Worm (Caenorhabditis elegans) whole organism, L1 larva: ENCODE data around the gene F19B2.6.

Experiments
- lin-15B ChIP-seq: fragments of 150-350 bp; sonication (generic microtip); optimal IDR thresholded peaks from 3 replicates; lab custom pipeline; 2014; ENCODE audit warnings: missing biosample characterization, missing genetic modification characterization
- ztf-11 ChIP-seq, 2 experiments: sonication (generic microtip); optimal IDR thresholded peaks; 2 replicates each; lab custom pipeline; 2016 to 2017; ENCODE audit warnings: missing genetic modification characterization in 2 of 2, missing biosample characterization in 1 of 2, missing compliant biosample characterization in 1 of 2

ce11 chrV:20201316-20201715 is 43.0 kb downstream of the F19B2.6 start, which contains the start of gene fbxa-114:
- TF ChIP-seq ztf-11 (tag; optimal IDR thresholded peaks at IDR 0.05; lab: Kevin White, UChicago), result no peak
- TF ChIP-seq lin-15B, result no peak
